Worm (Caenorhabditis elegans) whole organism, L4/young adult: ENCODE measurements around the gene srh-21.

Experiments used
- W03F9.2 ChIP-seq: fragments of 150-350 bp; optimal IDR thresholded peaks from 2 replicates; lab custom pipeline; 2014; ENCODE audit warnings: missing biosample characterization, missing genetic modification characterization
- dao-5 ChIP-seq: sonication (generic microtip); optimal IDR thresholded peaks from 2 replicates; lab custom pipeline; 2016; ENCODE audit warnings: missing genotype, missing genetic modification characterization, moderate library complexity, missing compliant biosample characterization
- him-1 ChIP-seq: sonication (generic microtip); optimal IDR thresholded peaks from 2 replicates; lab custom pipeline; 2016; ENCODE audit warnings: missing genotype, missing genetic modification reagents, missing genetic modification characterization, missing compliant biosample characterization

- no peak for TF ChIP-seq him-1 (tag; lab: Kevin White, UChicago)
- no peak for TF ChIP-seq W03F9.2
- TF ChIP-seq dao-5, result no peak
These were observed 31.5 kb upstream of the srh-21 start, which contains the start of gene ugt-11 for ce11 chrV:4894971-4895370.
